Fruit fly (Drosophila melanogaster) whole organism, embryonic: ENCODE data around the gene CG15912.

Source experiments
- Antp ChIP-seq: fragments of 200-800 bp; sonication (Bioruptor generic); optimal IDR thresholded peaks from 3 replicates; lab custom pipeline; 2016; ENCODE audit warnings: missing biosample characterization, missing genetic modification characterization
- Asciz ChIP-seq: fragments of 200-800 bp; sonication (Bioruptor generic); optimal IDR thresholded peaks from 2 replicates; lab custom pipeline; 2017; ENCODE audit warnings: missing biosample characterization, mild to moderate bottlenecking, missing genetic modification characterization, missing genetic modification reagents
- BtbVII ChIP-seq: fragments of 200-800 bp; sonication (Bioruptor generic); optimal IDR thresholded peaks from 3 replicates; lab custom pipeline; 2017; ENCODE audit warnings: missing biosample characterization, mild to moderate bottlenecking, missing genetic modification characterization
- CG10565 ChIP-seq: fragments of 200-800 bp; sonication (Bioruptor generic); optimal IDR thresholded peaks from 3 replicates; lab custom pipeline; 2016; ENCODE audit warnings: missing biosample characterization, mild to moderate bottlenecking, missing genetic modification characterization
- CG12071 ChIP-seq: fragments of 200-800 bp; sonication (Bioruptor generic); optimal IDR thresholded peaks from 3 replicates; lab custom pipeline; 2018; ENCODE audit warnings: missing biosample characterization, mild to moderate bottlenecking, missing genetic modification characterization
- CG14860 ChIP-seq: fragments of 200-800 bp; sonication (Bioruptor generic); IDR thresholded peaks from 3 replicates; pipeline ENCODE4 v1.3.6; 2022; ENCODE audit warnings: missing biosample characterization, missing genetic modification characterization; ENCODE audit not compliant: partially characterized antibody
- CG15479 ChIP-seq: fragments of 200-800 bp; sonication (Bioruptor generic); optimal IDR thresholded peaks from 3 replicates; lab custom pipeline; 2019; ENCODE audit warnings: missing biosample characterization, mild to moderate bottlenecking, missing genetic modification characterization, moderate library complexity
- CG16813 ChIP-seq: fragments of 200-800 bp; sonication (Bioruptor generic); IDR thresholded peaks from 3 replicates; pipeline ENCODE4 v1.3.6; 2022; ENCODE audit warnings: missing biosample characterization, missing genetic modification characterization; ENCODE audit not compliant: partially characterized antibody
- CG17912 ChIP-seq: fragments of 200-800 bp; sonication (Bioruptor generic); optimal IDR thresholded peaks from 2 replicates; lab custom pipeline; 2018; ENCODE audit warnings: missing biosample characterization, mild to moderate bottlenecking, missing genetic modification characterization
- CG18476 ChIP-seq: fragments of 200-800 bp; sonication (Bioruptor generic); optimal IDR thresholded peaks from 2 replicates; lab custom pipeline; 2016; ENCODE audit warnings: missing biosample characterization, mild to moderate bottlenecking, missing genetic modification characterization
- CG2678 ChIP-seq: fragments of 200-800 bp; sonication (Bioruptor generic); optimal IDR thresholded peaks from 3 replicates; lab custom pipeline; 2019; ENCODE audit warnings: missing biosample characterization, mild to moderate bottlenecking, missing genetic modification characterization, moderate library complexity
- CG33213 ChIP-seq: fragments of 200-800 bp; sonication (Bioruptor generic); optimal IDR thresholded peaks from 3 replicates; lab custom pipeline; 2016; ENCODE audit warnings: missing biosample characterization, missing genetic modification characterization
- CG4282 ChIP-seq: fragments of 200-800 bp; sonication (Bioruptor generic); optimal IDR thresholded peaks from 2 replicates; lab custom pipeline; 2016; ENCODE audit warnings: missing biosample characterization, missing genetic modification characterization
- CG6813 ChIP-seq: fragments of 200-800 bp; sonication (Bioruptor generic); optimal IDR thresholded peaks from 2 replicates; lab custom pipeline; 2017; ENCODE audit warnings: missing biosample characterization, missing genetic modification characterization, mild to moderate bottlenecking, moderate library complexity, missing genetic modification reagents
- CG8089 ChIP-seq: fragments of 200-800 bp; sonication (Bioruptor generic); optimal IDR thresholded peaks from 3 replicates; lab custom pipeline; 2016; ENCODE audit warnings: missing biosample characterization, missing genetic modification characterization
- Camta ChIP-seq: fragments of 200-800 bp; sonication (Bioruptor generic); optimal IDR thresholded peaks from 2 replicates; lab custom pipeline; 2016; ENCODE audit warnings: missing biosample characterization, missing genetic modification characterization
- D19B ChIP-seq: fragments of 200-800 bp; sonication (Bioruptor generic); optimal IDR thresholded peaks from 2 replicates; lab custom pipeline; 2017; ENCODE audit warnings: missing biosample characterization, mild to moderate bottlenecking, missing genetic modification characterization
- Eip74EF ChIP-seq, 2 experiments: fragments of 200-800 bp in 1 of 2; fragments of >200 bp in 1 of 2; sonication (Bioruptor generic) in 1 of 2; optimal IDR thresholded peaks; 2 replicates each; lab custom pipeline; 2017 to 2019; ENCODE audit warnings: missing biosample characterization in 2 of 2, missing genetic modification characterization in 2 of 2, mild to moderate bottlenecking in 1 of 2, moderate library complexity in 1 of 2
- Ets97D ChIP-seq: fragments of 200-800 bp; sonication (Bioruptor generic); optimal IDR thresholded peaks from 3 replicates; lab custom pipeline; 2016; ENCODE audit warnings: missing biosample characterization, missing genetic modification characterization
- H15 ChIP-seq: fragments of 200-800 bp; sonication (Bioruptor generic); IDR thresholded peaks from 3 replicates; pipeline ENCODE4 v1.3.6; 2022; ENCODE audit warnings: missing biosample characterization, missing genetic modification characterization
- Hand ChIP-seq: fragments of 200-800 bp; sonication (Bioruptor generic); optimal IDR thresholded peaks from 2 replicates; lab custom pipeline; 2017; ENCODE audit warnings: mild to moderate bottlenecking, missing biosample characterization, missing genetic modification reagents, missing genetic modification characterization
- HmgD ChIP-seq: fragments of 200-800 bp; sonication (Bioruptor generic); optimal IDR thresholded peaks from 3 replicates; lab custom pipeline; 2016; ENCODE audit warnings: missing biosample characterization, missing genetic modification characterization
- Hr3 ChIP-seq: fragments of 200-800 bp; sonication (Bioruptor generic); optimal IDR thresholded peaks from 3 replicates; lab custom pipeline; 2016; ENCODE audit warnings: missing biosample characterization, missing genetic modification characterization
- NFAT ChIP-seq: fragments of 200-800 bp; sonication (Bioruptor generic); IDR thresholded peaks from 2 replicates; pipeline ENCODE4 v1.3.6; 2022; ENCODE audit warnings: missing biosample characterization, missing genetic modification characterization
- Oaz ChIP-seq: fragments of 200-800 bp; sonication (Bioruptor generic); IDR thresholded peaks from 2 replicates; pipeline ENCODE4 v1.3.6; 2022; ENCODE audit warnings: missing biosample characterization, missing genetic modification characterization
- Rx ChIP-seq: fragments of 200-800 bp; sonication (Bioruptor generic); IDR thresholded peaks from 2 replicates; pipeline ENCODE4 v1.3.6; 2022; ENCODE audit warnings: missing biosample characterization, missing genetic modification characterization
- Spps ChIP-seq: fragments of 200-800 bp; sonication (Bioruptor generic); optimal IDR thresholded peaks from 2 replicates; lab custom pipeline; 2018; ENCODE audit warnings: missing biosample characterization, mild to moderate bottlenecking, missing genetic modification characterization
- Ssrp ChIP-seq: fragments of 200-800 bp; sonication (Bioruptor generic); optimal IDR thresholded peaks from 2 replicates; lab custom pipeline; 2018; ENCODE audit warnings: missing biosample characterization, mild to moderate bottlenecking, missing genetic modification characterization, moderate library complexity
- Vsx1 ChIP-seq: fragments of 200-800 bp; sonication (Bioruptor generic); optimal IDR thresholded peaks from 2 replicates; lab custom pipeline; 2017; ENCODE audit warnings: missing biosample characterization, mild to moderate bottlenecking, missing genetic modification characterization, missing genetic modification reagents
- bigmax ChIP-seq: fragments of 200-800 bp; sonication (Bioruptor generic); optimal IDR thresholded peaks from 2 replicates; lab custom pipeline; 2018; ENCODE audit warnings: missing biosample characterization, mild to moderate bottlenecking, missing genetic modification characterization
- crc ChIP-seq: fragments of 200-800 bp; sonication (Bioruptor generic); optimal IDR thresholded peaks from 2 replicates; lab custom pipeline; 2016; ENCODE audit warnings: missing biosample characterization, missing genetic modification characterization
- dati ChIP-seq: fragments of 200-800 bp; sonication (Bioruptor generic); IDR thresholded peaks from 2 replicates; pipeline ENCODE4 v1.3.6; 2022; ENCODE audit warnings: missing biosample characterization, missing genetic modification characterization
- dm ChIP-seq: fragments of 200-800 bp; sonication (Bioruptor generic); optimal IDR thresholded peaks from 3 replicates; lab custom pipeline; 2016; ENCODE audit warnings: missing biosample characterization, missing genetic modification characterization
- dmrt99B ChIP-seq: fragments of 200-800 bp; sonication (Bioruptor generic); optimal IDR thresholded peaks from 2 replicates; lab custom pipeline; 2018; ENCODE audit warnings: missing biosample characterization, mild to moderate bottlenecking, missing genetic modification characterization, moderate library complexity
- fd64A ChIP-seq: fragments of 200-800 bp; sonication (Bioruptor generic); optimal IDR thresholded peaks from 3 replicates; lab custom pipeline; 2018; ENCODE audit warnings: missing biosample characterization, mild to moderate bottlenecking, missing genetic modification characterization
- ind ChIP-seq: fragments of 200-800 bp; sonication (Bioruptor generic); optimal IDR thresholded peaks from 3 replicates; lab custom pipeline; 2016; ENCODE audit warnings: missing biosample characterization, missing genetic modification characterization
- jumu ChIP-seq: fragments of 200-800 bp; sonication (Bioruptor generic); optimal IDR thresholded peaks from 3 replicates; lab custom pipeline; 2016; ENCODE audit warnings: missing biosample characterization, missing genetic modification characterization
- klu ChIP-seq: fragments of 200-800 bp; sonication (Bioruptor generic); IDR thresholded peaks from 2 replicates; pipeline ENCODE4 v1.3.6; 2022; ENCODE audit warnings: missing biosample characterization, missing genetic modification characterization
- kni ChIP-seq: fragments of 200-800 bp; sonication (Bioruptor generic); optimal IDR thresholded peaks from 3 replicates; lab custom pipeline; 2017; ENCODE audit warnings: mild to moderate bottlenecking, missing biosample characterization, missing genetic modification reagents, missing genetic modification characterization
- lov ChIP-seq, 2 experiments: fragments of 200-800 bp in 1 of 2; fragments of >200 bp in 1 of 2; sonication (Bioruptor generic) in 1 of 2; IDR thresholded peaks in 1 of 2; optimal IDR thresholded peaks in 1 of 2; 2 replicates in 1 of 2; 3 replicates in 1 of 2; pipeline versions ENCODE4 v1.3.6 to Lab custom; 2017 to 2022; ENCODE audit warnings: missing biosample characterization in 1 of 2, missing genetic modification characterization in 1 of 2
- nom ChIP-seq: fragments of 200-800 bp; sonication (Bioruptor generic); optimal IDR thresholded peaks from 2 replicates; lab custom pipeline; 2017; ENCODE audit warnings: missing biosample characterization, missing genetic modification characterization, mild to moderate bottlenecking, moderate library complexity, missing genetic modification reagents
- oc ChIP-seq: fragments of 200-800 bp; sonication (Bioruptor generic); optimal IDR thresholded peaks from 2 replicates; lab custom pipeline; 2018; ENCODE audit warnings: missing biosample characterization, mild to moderate bottlenecking, missing genetic modification characterization, moderate library complexity
- sd ChIP-seq: fragments of 200-800 bp; sonication (Bioruptor generic); optimal IDR thresholded peaks from 3 replicates; lab custom pipeline; 2018; ENCODE audit warnings: missing biosample characterization, mild to moderate bottlenecking, missing genetic modification characterization, moderate library complexity
- sima ChIP-seq: fragments of 200-800 bp; sonication (Bioruptor generic); optimal IDR thresholded peaks from 2 replicates; lab custom pipeline; 2016; ENCODE audit warnings: missing biosample characterization, missing genetic modification characterization
- slp2 ChIP-seq: fragments of 200-800 bp; sonication (Bioruptor generic); optimal IDR thresholded peaks from 2 replicates; lab custom pipeline; 2016; ENCODE audit warnings: missing biosample characterization, missing genetic modification characterization
- sna ChIP-seq: fragments of 200-800 bp; sonication (Bioruptor generic); IDR thresholded peaks from 2 replicates; pipeline ENCODE4 v1.3.6; 2022; ENCODE audit warnings: missing biosample characterization, missing genetic modification characterization; ENCODE audit not compliant: partially characterized antibody
- ssp ChIP-seq: fragments of 200-800 bp; sonication (Bioruptor generic); IDR thresholded peaks from 2 replicates; pipeline ENCODE4 v1.3.6; 2022; ENCODE audit warnings: missing biosample characterization, missing genetic modification characterization
- tio ChIP-seq: fragments of 200-800 bp; sonication (Bioruptor generic); optimal IDR thresholded peaks from 2 replicates; lab custom pipeline; 2017; ENCODE audit warnings: missing biosample characterization, missing genetic modification characterization, inconsistent platforms
- tll ChIP-seq, 2 experiments: fragments of 200-800 bp in 1 of 2; fragments of >200 bp in 1 of 2; sonication (Bioruptor generic) in 1 of 2; optimal IDR thresholded peaks; 2 replicates each; lab custom pipeline; 2017 to 2019; ENCODE audit warnings: missing biosample characterization in 2 of 2, missing genetic modification characterization in 2 of 2, mild to moderate bottlenecking in 1 of 2, moderate library complexity in 1 of 2
- yki ChIP-seq: fragments of >200 bp; optimal IDR thresholded peaks from 3 replicates; lab custom pipeline; 2018

Gene CG15912

DNA sequence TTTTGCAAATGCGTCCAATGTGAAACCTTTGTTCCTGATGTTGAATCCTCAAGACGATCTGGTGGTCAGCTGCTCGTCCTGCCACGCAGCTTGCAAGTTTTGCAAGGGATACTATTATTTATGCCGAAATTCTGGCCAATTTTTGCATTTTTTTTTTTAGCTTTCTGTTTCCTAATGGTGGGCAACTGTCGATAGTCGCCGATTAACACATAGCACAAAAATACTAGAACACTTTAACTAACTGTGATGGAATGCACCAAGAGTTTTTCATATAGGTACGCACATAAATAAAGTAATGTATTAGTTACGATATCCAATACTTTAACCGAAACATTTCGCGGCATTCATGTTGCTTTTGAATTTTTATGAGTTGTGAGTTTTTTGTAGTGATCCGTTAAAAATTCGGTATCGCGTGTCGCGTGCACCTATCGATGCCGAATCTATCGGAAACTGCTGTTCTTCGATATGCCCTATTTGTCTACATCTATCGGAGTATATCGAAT is 8.4 kb upstream of the CG15912 start, which contains the start of the genes rb and CHOp24 (continued):
- no peak for TF ChIP-seq CG18476 (GFP tag; lab: Kevin White, UChicago)
- TF ChIP-seq oc (tag; lab: Kevin White, UChicago), result no peak
- no peak for TF ChIP-seq ssp (GFP tag; lab: Robert Waterston, UW)
- TF ChIP-seq CG8089, result no peak
- no peak for TF ChIP-seq Ssrp
- no peak for TF ChIP-seq tll (GFP tag; optimal IDR thresholded peaks at IDR 0.05; lab: Kevin White, UChicago)
- TF ChIP-seq Ets97D (GFP tag; lab: Kevin White, UChicago), result peak; percentile 41
- no peak for TF ChIP-seq klu
- no peak for TF ChIP-seq kni (GFP tag; lab: Kevin White, UChicago)
- no peak for TF ChIP-seq CG2678
- TF ChIP-seq CG17912, result no peak
- TF ChIP-seq Eip74EF (GFP tag; optimal IDR thresholded peaks at IDR 0.05; lab: Kevin White, UChicago), result no peak
- TF ChIP-seq sd, result no peak
- no peak for TF ChIP-seq dati (GFP tag; lab: Robert Waterston, UW)
- no peak for TF ChIP-seq H15 (GFP tag; lab: Robert Waterston, UW)
- TF ChIP-seq CG14860 (GFP tag; lab: Robert Waterston, UW), result peak; percentile 96
- TF ChIP-seq CG10565, result no peak
- TF ChIP-seq dmrt99B (tag; lab: Kevin White, UChicago), result no peak
- no peak for TF ChIP-seq CG12071 (GFP tag; lab: Kevin White, UChicago)
- peak; percentile 56 for TF ChIP-seq dm (GFP tag; lab: Kevin White, UChicago)
- no peak for TF ChIP-seq CG33213 (GFP tag; lab: Kevin White, UChicago)
- TF ChIP-seq nom (GFP tag; lab: Kevin White, UChicago), result peak; percentile 22
- TF ChIP-seq CG6813, result no peak
- TF ChIP-seq Rx (GFP tag; lab: Robert Waterston, UW), result no peak
- peak; percentile 89 for TF ChIP-seq sna (GFP tag; lab: Robert Waterston, UW)
- no peak for TF ChIP-seq CG4282 (GFP tag; lab: Kevin White, UChicago)
- TF ChIP-seq Asciz (GFP tag; lab: Kevin White, UChicago), result no peak
- TF ChIP-seq Camta, result peak; percentile 10
- TF ChIP-seq Vsx1 (GFP tag; lab: Kevin White, UChicago), result no peak
- TF ChIP-seq NFAT, result no peak
- no peak for TF ChIP-seq Hand
- TF ChIP-seq Hr3 (GFP tag; lab: Kevin White, UChicago), result no peak
- TF ChIP-seq jumu (GFP tag; lab: Kevin White, UChicago), result peak; percentile 58
- TF ChIP-seq CG15479, result no peak
- TF ChIP-seq bigmax, result no peak
- no peak for TF ChIP-seq lov (optimal IDR thresholded peaks at IDR 0.05; lab: Kevin White, UChicago)
- no peak for TF ChIP-seq lov (GFP tag; IDR thresholded peaks at IDR 0.05; lab: Robert Waterston, UW)
- no peak for TF ChIP-seq sima
- TF ChIP-seq crc (GFP tag; lab: Kevin White, UChicago), result no peak
- TF ChIP-seq Antp (GFP tag; lab: Kevin White, UChicago), result peak; percentile 47
- no peak for TF ChIP-seq D19B (GFP tag; lab: Kevin White, UChicago)
- no peak for TF ChIP-seq BtbVII (GFP tag; lab: Kevin White, UChicago)
- no peak for TF ChIP-seq slp2 (GFP tag; lab: Kevin White, UChicago)
- peak; percentile 17 for TF ChIP-seq ind (GFP tag; lab: Kevin White, UChicago)
- TF ChIP-seq Spps (tag; lab: Kevin White, UChicago), result no peak
- no peak for TF ChIP-seq tio
- no peak for TF ChIP-seq fd64A (GFP tag; lab: Kevin White, UChicago)
- TF ChIP-seq HmgD (GFP tag; lab: Kevin White, UChicago), result peak; percentile 21
- TF ChIP-seq Oaz (GFP tag; lab: Robert Waterston, UW), result no peak
- peak; percentile 94 for TF ChIP-seq CG16813
- TF ChIP-seq yki (lab: Kevin White, UChicago), result no peak
